Worm (Caenorhabditis elegans) whole organism, L4 larva: ENCODE measurements around the gene Y102A5C.4.
"Not testable (repeated sequence)": the region's sequence is repeated elsewhere in the genome, so short reads cannot be mapped to it uniquely, and the experiment has no call there.

ENCODE experiments used
- D1046.2 ChIP-seq: fragments of 200-800 bp; sonication (Bioruptor generic); IDR thresholded peaks from 2 replicates; pipeline ENCODE4 v1.3.6; 2022; ENCODE audit warnings: missing genetic modification characterization, missing compliant biosample characterization
- F37D6.2 ChIP-seq: sonication (generic microtip); optimal IDR thresholded peaks from 2 replicates; lab custom pipeline; 2016; ENCODE audit warnings: mild to moderate bottlenecking, missing genetic modification characterization, missing compliant biosample characterization
- F49E8.2 ChIP-seq: sonication (generic microtip); optimal IDR thresholded peaks from 2 replicates; lab custom pipeline; 2016; ENCODE audit warnings: missing compliant biosample characterization, mild to moderate bottlenecking, missing genetic modification characterization, borderline replicate concordance
- Y105C5A.15 ChIP-seq: fragments of 200-800 bp; sonication (Bioruptor generic); IDR thresholded peaks from 2 replicates; pipeline ENCODE4 v1.3.6; 2022; ENCODE audit warnings: missing genetic modification characterization, missing compliant biosample characterization
- Y48G9A.11 ChIP-seq: fragments of 200-800 bp; sonication (Bioruptor generic); IDR thresholded peaks from 2 replicates; pipeline ENCODE4 v1.3.6; 2022; ENCODE audit warnings: missing genetic modification reagents, missing genetic modification characterization, missing compliant biosample characterization
- Y5F2A.4 ChIP-seq: fragments of 200-800 bp; sonication (Bioruptor generic); optimal IDR thresholded peaks from 2 replicates; lab custom pipeline; 2018; ENCODE audit warnings: mild to moderate bottlenecking, missing genetic modification characterization, missing compliant biosample characterization
- aha-1 ChIP-seq: fragments of 150-350 bp; peaks from one replicate; lab custom pipeline; 2014; ENCODE audit warnings: missing biosample characterization, missing genetic modification characterization
- ama-1 ChIP-seq: fragments of 150-350 bp; optimal IDR thresholded peaks from 2 replicates; lab custom pipeline; 2014; ENCODE audit warnings: inconsistent platforms, mixed read lengths
- ceh-32 ChIP-seq: sonication (generic microtip); optimal IDR thresholded peaks from 2 replicates; lab custom pipeline; 2016; ENCODE audit warnings: mild to moderate bottlenecking, missing genetic modification characterization, missing compliant biosample characterization; ENCODE audit not compliant: poor library complexity
- daf-12 ChIP-seq: fragments of 150-350 bp; optimal IDR thresholded peaks from 2 replicates; lab custom pipeline; 2014; ENCODE audit warnings: missing biosample characterization, missing genetic modification reagents, missing genetic modification characterization
- daf-16 ChIP-seq, 3 experiments: sonication (generic microtip); optimal IDR thresholded peaks; 2 replicates each; lab custom pipeline; 2016 to 2017; ENCODE audit warnings: missing genetic modification characterization in 3 of 3, missing genetic modification reagents in 3 of 3, mild to moderate bottlenecking in 2 of 3, missing compliant biosample characterization in 2 of 3, missing biosample characterization in 1 of 3, moderate library complexity in 1 of 3
- daf-19 ChIP-seq: fragments of 200-800 bp; sonication (Bioruptor generic); conservative IDR thresholded peaks from 2 replicates; pipeline ENCODE4 v1.3.6; 2022; ENCODE audit warnings: missing genetic modification characterization, missing compliant biosample characterization
- daf-8 ChIP-seq: fragments of 200-800 bp; sonication (Bioruptor generic); IDR thresholded peaks from 2 replicates; pipeline ENCODE4 v1.3.6; 2022; ENCODE audit warnings: missing genetic modification characterization, missing compliant biosample characterization
- dmd-6 ChIP-seq: fragments of 200-800 bp; sonication (Bioruptor generic); IDR thresholded peaks from 2 replicates; pipeline ENCODE4 v1.3.6; 2022; ENCODE audit warnings: missing genetic modification reagents, missing genetic modification characterization, missing compliant biosample characterization
- egl-27 ChIP-seq: sonication (generic microtip); optimal IDR thresholded peaks from 3 replicates; lab custom pipeline; 2017; ENCODE audit warnings: missing biosample characterization, missing genetic modification reagents, missing genetic modification characterization
- egl-43 ChIP-seq: fragments of 200-800 bp; sonication (Bioruptor generic); IDR thresholded peaks from 2 replicates; pipeline ENCODE4 v1.3.6; 2022; ENCODE audit warnings: missing genetic modification reagents, missing genetic modification characterization, missing compliant biosample characterization
- fkh-10 ChIP-seq: fragments of 150-350 bp; optimal IDR thresholded peaks from 2 replicates; lab custom pipeline; 2014; ENCODE audit warnings: missing biosample characterization, missing genetic modification reagents, missing genetic modification characterization
- lin-38 ChIP-seq: fragments of 200-800 bp; sonication (Bioruptor generic); IDR thresholded peaks from 2 replicates; pipeline ENCODE4 v1.3.6; 2022; ENCODE audit warnings: missing genetic modification reagents, missing genetic modification characterization, missing compliant biosample characterization
- lsy-2 ChIP-seq, 2 experiments: fragments of 150-350 bp in 1 of 2; sonication (generic microtip) in 1 of 2; optimal IDR thresholded peaks; 2 replicates each; lab custom pipeline; 2014 to 2017; ENCODE audit warnings: missing biosample characterization in 2 of 2, missing genetic modification characterization in 2 of 2
- mdl-1 ChIP-seq, 2 experiments: fragments of 150-350 bp in 1 of 2; sonication (generic microtip) in 1 of 2; optimal IDR thresholded peaks; 2 replicates each; lab custom pipeline; 2014 to 2017; ENCODE audit warnings: missing biosample characterization in 2 of 2, missing genetic modification characterization in 2 of 2
- mxl-3 ChIP-seq: fragments of 200-800 bp; sonication (Bioruptor generic); optimal IDR thresholded peaks from 2 replicates; lab custom pipeline; 2018; ENCODE audit warnings: mild to moderate bottlenecking, missing genetic modification characterization, missing compliant biosample characterization
- nhr-10 ChIP-seq: fragments of 150-350 bp; optimal IDR thresholded peaks from 2 replicates; lab custom pipeline; 2014; ENCODE audit warnings: missing biosample characterization, missing genetic modification characterization
- nhr-102 ChIP-seq: sonication (generic microtip); optimal IDR thresholded peaks from 2 replicates; lab custom pipeline; 2016; ENCODE audit warnings: mild to moderate bottlenecking, missing genetic modification characterization, moderate library complexity, missing compliant biosample characterization
- nhr-11 ChIP-seq: fragments of 150-350 bp; optimal IDR thresholded peaks from 2 replicates; lab custom pipeline; 2014; ENCODE audit warnings: missing biosample characterization, missing genetic modification characterization
- nhr-25 ChIP-seq: sonication (generic microtip); optimal IDR thresholded peaks from 2 replicates; lab custom pipeline; 2017; ENCODE audit warnings: missing genetic modification characterization, mild to moderate bottlenecking, missing compliant biosample characterization, antibody characterized with exemption, moderate library complexity, borderline replicate concordance; ENCODE audit not compliant: insufficient read depth
- nhr-41 ChIP-seq: fragments of 200-800 bp; sonication (Bioruptor generic); IDR thresholded peaks from 2 replicates; pipeline ENCODE4 v1.3.6; 2022; ENCODE audit warnings: missing genetic modification reagents, missing genetic modification characterization, missing compliant biosample characterization
- nhr-48 ChIP-seq: sonication (generic microtip); optimal IDR thresholded peaks from 2 replicates; lab custom pipeline; 2016; ENCODE audit warnings: mild to moderate bottlenecking, missing genetic modification characterization, missing compliant biosample characterization
- pha-4 ChIP-seq, 2 experiments: fragments of 150-350 bp in 1 of 2; fragments of 200-800 bp in 1 of 2; sonication (Bioruptor generic) in 1 of 2; IDR thresholded peaks in 1 of 2; optimal IDR thresholded peaks in 1 of 2; 2 replicates each; pipeline versions ENCODE4 v1.3.6 to Lab custom; 2014 to 2022; ENCODE audit warnings: missing genetic modification characterization in 2 of 2, missing genetic modification reagents in 2 of 2, missing biosample characterization in 1 of 2, missing compliant biosample characterization in 1 of 2
- set-16 ChIP-seq: fragments of 200-800 bp; sonication (Bioruptor generic); IDR thresholded peaks from 2 replicates; pipeline ENCODE4 v1.3.6; 2022; ENCODE audit warnings: missing genetic modification reagents, missing genetic modification characterization, missing compliant biosample characterization
- snpc-1.2 ChIP-seq: fragments of 200-800 bp; sonication (Bioruptor generic); IDR thresholded peaks from 2 replicates; pipeline ENCODE4 v1.3.6; 2022; ENCODE audit warnings: missing genetic modification reagents, missing genetic modification characterization, missing compliant biosample characterization
- tag-97 ChIP-seq: fragments of 200-800 bp; sonication (Bioruptor generic); IDR thresholded peaks from 2 replicates; pipeline ENCODE4 v1.3.6; 2022; ENCODE audit warnings: missing genetic modification characterization, missing compliant biosample characterization
- unc-62 ChIP-seq, 3 experiments: fragments of 150-350 bp in 1 of 3; sonication (generic microtip); optimal IDR thresholded peaks in 2 of 3; peaks in 1 of 3; 1 replicate in 1 of 3; 2 replicates in 2 of 3; lab custom pipeline; 2014 to 2017; ENCODE audit warnings: missing biosample characterization in 3 of 3, missing genetic modification characterization in 3 of 3, missing genetic modification reagents in 3 of 3, missing genotype in 1 of 3
- vab-7 ChIP-seq: fragments of 200-800 bp; sonication (Bioruptor generic); IDR thresholded peaks from 2 replicates; pipeline ENCODE4 v1.3.6; 2022; ENCODE audit warnings: missing genetic modification reagents, missing genetic modification characterization, missing compliant biosample characterization
- zag-1 ChIP-seq: fragments of 150-350 bp; optimal IDR thresholded peaks from 2 replicates; lab custom pipeline; 2014; ENCODE audit warnings: missing biosample characterization, missing genetic modification characterization
- zfp-2 ChIP-seq: sonication (generic microtip); optimal IDR thresholded peaks from 2 replicates; lab custom pipeline; 2016; ENCODE audit warnings: mild to moderate bottlenecking, missing genetic modification characterization, missing compliant biosample characterization
- zfp-3 ChIP-seq: fragments of 200-800 bp; sonication (Bioruptor generic); conservative IDR thresholded peaks from 2 replicates; pipeline ENCODE4 v1.3.6; 2022; ENCODE audit warnings: missing genetic modification reagents, missing genetic modification characterization, missing compliant biosample characterization
- ztf-7 ChIP-seq: fragments of 150-350 bp; optimal IDR thresholded peaks from 2 replicates; lab custom pipeline; 2014; ENCODE audit warnings: missing biosample characterization, missing genetic modification characterization

Gene Y102A5C.4

ce11 chrV:16918378-16918777 lies 3.7 kb upstream of the Y102A5C.4 start, which contains the start of the genes fbxa-206 and Y102A5C.2:
Gene fbxa-206, minus strand, starts transcription at chrV:16918478.
Gene Y102A5C.2, plus strand, starts transcription at chrV:16918731.
- TF ChIP-seq D1046.2 (GFP tag; lab: Robert Waterston, UW) (no peak), aha-1 (peak; percentile 18)

DNA sequence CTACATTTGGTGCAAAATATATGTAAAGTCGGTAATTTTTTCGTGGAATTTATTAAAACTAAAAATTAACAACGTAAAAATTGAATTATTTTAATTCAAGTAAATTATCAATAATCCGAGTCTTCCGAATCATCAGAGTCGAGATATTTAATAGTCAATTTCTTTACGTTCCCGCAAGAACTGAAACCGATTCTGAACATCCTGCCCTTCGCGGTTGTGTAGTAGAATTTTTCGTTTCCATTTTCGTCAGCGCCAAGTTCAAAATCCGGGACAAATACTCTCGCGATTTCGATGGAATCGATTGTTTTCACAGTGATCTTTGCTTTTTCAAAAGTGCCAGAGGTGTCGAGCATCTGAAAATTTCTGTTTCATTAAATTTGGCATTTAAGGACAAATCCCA lies 2.4 kb upstream of the Y102A5C.4 start:
- TF ChIP-seq lin-38 (GFP tag; lab: Robert Waterston, UW) (peak; percentile 63), mdl-1 (tag; optimal IDR thresholded peaks at IDR 0.05; lab: Kevin White, UChicago) (no peak), zag-1 (tag; lab: Kevin White, UChicago) (no peak), lsy-2 (tag; optimal IDR thresholded peaks at IDR 0.05; lab: Kevin White, UChicago) (no peak), zfp-2 (tag; lab: Kevin White, UChicago) (no peak), nhr-10 (tag; lab: Kevin White, UChicago) (no peak), F49E8.2 (peak; percentile 68), fkh-10 (no peak)

DNA sequence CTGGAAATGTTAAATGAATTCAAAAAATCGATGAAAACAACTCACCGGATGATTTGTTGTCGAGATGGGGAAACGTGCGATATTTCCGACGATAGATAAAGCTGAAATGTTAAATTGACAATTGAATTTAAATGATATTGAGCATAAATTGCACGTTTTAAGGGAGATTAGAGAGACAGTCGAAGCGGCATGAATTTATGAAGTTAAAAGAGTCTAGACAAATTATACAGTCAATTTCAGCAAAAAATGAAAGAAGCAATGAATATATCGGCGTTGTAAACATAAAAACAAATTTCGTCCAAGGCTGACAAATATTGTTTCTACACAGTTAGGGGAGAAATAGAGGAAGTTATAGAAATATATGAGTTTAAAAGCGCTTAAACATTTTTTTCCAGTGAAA lies 5.3 kb downstream of the Y102A5C.4 start, which contains the start of gene Y102A5C.36:
TSS of gene Y102A5C.36 (minus strand) at position 101 of the 400 bp plus-strand sequence.
- TF ChIP-seq daf-16 (GFP tag; optimal IDR thresholded peaks at IDR 0.05; lab: Kevin White, UChicago) (no peak), daf-16 (tag; optimal IDR thresholded peaks at IDR 0.05; lab: Kevin White, UChicago) (no peak), daf-19 (GFP tag; lab: Robert Waterston, UW) (no peak), egl-43 (no peak), tag-97 (GFP tag; lab: Robert Waterston, UW) (no peak), daf-12 (no peak), Y48G9A.11 (GFP tag; lab: Robert Waterston, UW) (no peak), F49E8.2 (no peak), dmd-6 (no peak)

DNA sequence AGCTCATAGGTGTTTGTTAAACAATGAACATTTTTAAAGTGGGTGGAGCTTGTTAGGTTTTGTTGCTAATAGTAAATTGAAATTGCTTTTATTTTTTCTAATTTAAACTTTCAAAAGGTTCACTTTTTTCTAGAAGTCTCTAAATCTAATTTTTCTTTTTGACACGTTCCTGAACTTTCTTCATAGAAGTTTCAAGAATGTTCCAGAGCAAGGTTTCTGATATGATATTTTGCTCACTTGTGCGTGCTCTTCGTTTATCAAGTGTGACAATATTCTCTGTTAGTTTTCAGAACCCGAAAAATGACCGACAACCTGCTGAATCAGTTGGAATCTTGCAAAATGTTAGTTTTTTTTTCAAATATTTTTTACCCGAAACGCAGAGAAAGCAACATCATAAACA lies 16.7 kb downstream of the Y102A5C.4 start, which contains the start of gene fbxa-148:
TSS of gene fbxa-148 (plus strand) at position 301 of the 400 bp plus-strand sequence.
- TF ChIP-seq Y48G9A.11 (GFP tag; lab: Robert Waterston, UW); Y5F2A.4 (GFP tag; lab: Kevin White, UChicago); egl-27: not testable (repeated sequence)

DNA sequence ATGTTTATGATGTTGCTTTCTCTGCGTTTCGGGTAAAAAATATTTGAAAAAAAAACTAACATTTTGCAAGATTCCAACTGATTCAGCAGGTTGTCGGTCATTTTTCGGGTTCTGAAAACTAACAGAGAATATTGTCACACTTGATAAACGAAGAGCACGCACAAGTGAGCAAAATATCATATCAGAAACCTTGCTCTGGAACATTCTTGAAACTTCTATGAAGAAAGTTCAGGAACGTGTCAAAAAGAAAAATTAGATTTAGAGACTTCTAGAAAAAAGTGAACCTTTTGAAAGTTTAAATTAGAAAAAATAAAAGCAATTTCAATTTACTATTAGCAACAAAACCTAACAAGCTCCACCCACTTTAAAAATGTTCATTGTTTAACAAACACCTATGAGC lies 26.0 kb downstream of the Y102A5C.4 start, which contains the start of gene fbxa-112:
TSS of gene fbxa-112 (minus strand) at position 101 of the 400 bp plus-strand sequence.
- TF ChIP-seq mxl-3 (GFP tag; lab: Kevin White, UChicago); unc-62 (GFP tag; optimal IDR thresholded peaks at IDR 0.05 in 1 of 2; lab: Kevin White, UChicago); unc-62 (tag; optimal IDR thresholded peaks at IDR 0.05; lab: Kevin White, UChicago); daf-8: not testable (repeated sequence)

DNA sequence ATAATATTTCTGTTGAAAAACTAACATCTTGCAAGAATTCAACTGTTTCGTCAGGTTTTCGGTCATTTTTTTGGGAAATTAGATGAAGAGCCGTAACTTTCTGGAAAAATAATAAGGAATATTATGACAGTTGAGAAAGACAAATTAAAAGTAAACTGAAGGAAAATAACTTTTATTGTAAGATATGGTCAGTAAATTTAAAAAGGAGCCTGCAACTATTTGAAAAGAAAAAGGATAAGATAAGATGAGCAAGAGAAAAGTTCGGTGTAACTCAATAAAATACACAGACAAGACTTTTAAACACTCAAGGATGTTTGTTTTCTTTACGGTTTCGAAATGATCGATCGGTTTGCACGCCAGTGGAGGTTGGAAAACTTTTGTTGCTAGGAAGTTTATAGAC lies 27.6 kb downstream of the Y102A5C.4 start, which contains the start of gene fbxa-111:
TSS of gene fbxa-111 (minus strand) at position 101 of the 400 bp plus-strand sequence.
- not testable (repeated sequence) for TF ChIP-seq nhr-25 (tag; lab: Kevin White, UChicago); F37D6.2 (tag; lab: Kevin White, UChicago); pha-4 (GFP tag; IDR thresholded peaks at IDR 0.05; lab: Robert Waterston, UW); pha-4 (tag; optimal IDR thresholded peaks at IDR 0.05; lab: Kevin White, UChicago)
- TF ChIP-seq, all 104 proteins: peak for 0; not testable (repeated sequence) for 104

- TF ChIP-seq zfp-3 (GFP tag; lab: Robert Waterston, UW) = no peak
- TF ChIP-seq vab-7 (GFP tag; lab: Robert Waterston, UW) = no peak
- TF ChIP-seq egl-43 = no peak
- no peak for TF ChIP-seq ceh-32 (tag; lab: Kevin White, UChicago)
- no peak for TF ChIP-seq ztf-7 (tag; lab: Kevin White, UChicago)
- no peak for TF ChIP-seq ama-1 (lab: Kevin White, UChicago)
- TF ChIP-seq nhr-11 (tag; lab: Kevin White, UChicago) = no peak
- TF ChIP-seq nhr-48 (tag; lab: Kevin White, UChicago) = no peak
- TF ChIP-seq egl-27 = no peak
- TF ChIP-seq Y105C5A.15 (GFP tag; lab: Robert Waterston, UW) = no peak
- TF ChIP-seq Y48G9A.11 (GFP tag; lab: Robert Waterston, UW) = no peak
- no peak for TF ChIP-seq set-16 (GFP tag; lab: Robert Waterston, UW)
- TF ChIP-seq nhr-102 (tag; lab: Kevin White, UChicago) = no peak
- TF ChIP-seq snpc-1.2 (GFP tag; lab: Robert Waterston, UW) = no peak
- no peak for TF ChIP-seq nhr-41 (GFP tag; lab: Robert Waterston, UW)
- no peak for TF ChIP-seq mdl-1 (tag; optimal IDR thresholded peaks at IDR 0.05; lab: Kevin White, UChicago)
These were observed 28.0 kb downstream of the Y102A5C.4 start for ce11 chrV:16950036-16950435.
